Worm (Caenorhabditis elegans) whole organism, late embryonic: Measurements from ENCODE around the gene C06B3.1.

Experiments used
- C08G9.2 ChIP-seq: sonication (generic microtip); optimal IDR thresholded peaks from 2 replicates; lab custom pipeline; 2016; ENCODE audit warnings: mild to moderate bottlenecking, missing genetic modification characterization, moderate library complexity, missing compliant biosample characterization
- C38D4.7 ChIP-seq: fragments of 200-800 bp; sonication (Bioruptor generic); optimal IDR thresholded peaks from 2 replicates; lab custom pipeline; 2018; ENCODE audit warnings: mild to moderate bottlenecking, missing genetic modification characterization, moderate library complexity, missing compliant biosample characterization
- K02D7.2 ChIP-seq: sonication (generic microtip); optimal IDR thresholded peaks from 2 replicates; lab custom pipeline; 2017; ENCODE audit warnings: mild to moderate bottlenecking, missing genetic modification characterization, missing compliant biosample characterization
- K09A11.1 ChIP-seq: sonication (generic microtip); optimal IDR thresholded peaks from 2 replicates; lab custom pipeline; 2017; ENCODE audit warnings: antibody characterized with exemption, mild to moderate bottlenecking, missing genetic modification characterization, missing compliant biosample characterization; ENCODE audit not compliant: insufficient read depth
- ceh-14 ChIP-seq: sonication (generic microtip); optimal IDR thresholded peaks from 2 replicates; lab custom pipeline; 2016; ENCODE audit warnings: missing genotype, missing genetic modification characterization, missing compliant biosample characterization
- ceh-18 ChIP-seq: sonication (generic microtip); optimal IDR thresholded peaks from 2 replicates; lab custom pipeline; 2016; ENCODE audit warnings: missing genetic modification characterization, missing compliant biosample characterization
- ceh-19 ChIP-seq: fragments of 200-800 bp; sonication (Bioruptor generic); optimal IDR thresholded peaks from 2 replicates; lab custom pipeline; 2018; ENCODE audit warnings: mild to moderate bottlenecking, missing genetic modification characterization, missing compliant biosample characterization
- ceh-30 ChIP-seq: fragments of 150-350 bp; optimal IDR thresholded peaks from 2 replicates; lab custom pipeline; 2014; ENCODE audit warnings: missing biosample characterization, missing genetic modification characterization
- ceh-31 ChIP-seq: sonication (generic microtip); optimal IDR thresholded peaks from 2 replicates; lab custom pipeline; 2016; ENCODE audit warnings: missing genetic modification characterization, missing compliant biosample characterization
- ceh-45 ChIP-seq: fragments of 200-800 bp; sonication (Bioruptor generic); IDR thresholded peaks from 2 replicates; pipeline ENCODE4 v1.3.6; 2022; ENCODE audit warnings: missing genetic modification reagents, missing genetic modification characterization, missing compliant biosample characterization
- dve-1 ChIP-seq: sonication (generic microtip); optimal IDR thresholded peaks from 2 replicates; lab custom pipeline; 2017; ENCODE audit warnings: antibody characterized with exemption, mild to moderate bottlenecking, missing genetic modification characterization, missing compliant biosample characterization
- elt-2 ChIP-seq: sonication (generic microtip); optimal IDR thresholded peaks from 2 replicates; lab custom pipeline; 2016; ENCODE audit warnings: missing genetic modification reagents, missing genetic modification characterization, missing compliant biosample characterization
- elt-4 ChIP-seq: sonication (generic microtip); optimal IDR thresholded peaks from 2 replicates; lab custom pipeline; 2016; ENCODE audit warnings: missing genetic modification characterization, missing compliant biosample characterization
- ets-4 ChIP-seq: sonication (generic microtip); optimal IDR thresholded peaks from 2 replicates; lab custom pipeline; 2016; ENCODE audit warnings: missing genetic modification characterization, missing compliant biosample characterization
- eyg-1 ChIP-seq: sonication (generic microtip); optimal IDR thresholded peaks from 2 replicates; lab custom pipeline; 2016; ENCODE audit warnings: missing genotype, missing genetic modification characterization, missing compliant biosample characterization
- fax-1 ChIP-seq: sonication (generic microtip); optimal IDR thresholded peaks from 2 replicates; lab custom pipeline; 2016; ENCODE audit warnings: missing genotype, missing genetic modification characterization, missing compliant biosample characterization
- gmeb-2 ChIP-seq: sonication (generic microtip); optimal IDR thresholded peaks from 2 replicates; lab custom pipeline; 2016; ENCODE audit warnings: missing genetic modification characterization, inconsistent platforms, missing compliant biosample characterization
- hlh-13 ChIP-seq: fragments of 200-800 bp; sonication (Bioruptor generic); optimal IDR thresholded peaks from 2 replicates; lab custom pipeline; 2018; ENCODE audit warnings: mild to moderate bottlenecking, missing genetic modification characterization, missing compliant biosample characterization
- hlh-30 ChIP-seq: sonication (generic microtip); optimal IDR thresholded peaks from 2 replicates; lab custom pipeline; 2017; ENCODE audit warnings: antibody characterized with exemption, missing genetic modification characterization, missing compliant biosample characterization; ENCODE audit not compliant: insufficient read depth
- hlh-8 ChIP-seq: sonication (generic microtip); optimal IDR thresholded peaks from 2 replicates; lab custom pipeline; 2016; ENCODE audit warnings: missing genotype, missing genetic modification characterization, missing compliant biosample characterization
- lim-6 ChIP-seq: sonication (generic microtip); optimal IDR thresholded peaks from 2 replicates; lab custom pipeline; 2016; ENCODE audit warnings: missing genetic modification characterization, missing compliant biosample characterization
- lin-11 ChIP-seq: fragments of 200-800 bp; sonication (Bioruptor generic); optimal IDR thresholded peaks from 2 replicates; lab custom pipeline; 2018; ENCODE audit warnings: mild to moderate bottlenecking, missing genetic modification characterization, missing compliant biosample characterization
- mec-3 ChIP-seq: sonication (generic microtip); optimal IDR thresholded peaks from 2 replicates; lab custom pipeline; 2016; ENCODE audit warnings: borderline replicate concordance, missing genetic modification characterization, missing compliant biosample characterization
- nfya-1 ChIP-seq: sonication (generic microtip); optimal IDR thresholded peaks from 2 replicates; lab custom pipeline; 2017; ENCODE audit warnings: missing genetic modification characterization, mild to moderate bottlenecking, missing compliant biosample characterization, antibody characterized with exemption, moderate library complexity
- npax-4 ChIP-seq: sonication (generic microtip); optimal IDR thresholded peaks from 2 replicates; lab custom pipeline; 2016; ENCODE audit warnings: missing genetic modification characterization, missing compliant biosample characterization
- pat-9 ChIP-seq: fragments of 200-800 bp; sonication (Bioruptor generic); optimal IDR thresholded peaks from 2 replicates; lab custom pipeline; 2018; ENCODE audit warnings: mild to moderate bottlenecking, missing genetic modification characterization, moderate library complexity, missing compliant biosample characterization
- sox-2 ChIP-seq: fragments of 200-800 bp; sonication (Bioruptor generic); IDR thresholded peaks from 2 replicates; pipeline ENCODE4 v1.3.6; 2022; ENCODE audit warnings: missing genetic modification reagents, missing genetic modification characterization, missing compliant biosample characterization
- syd-9 ChIP-seq: sonication (generic microtip); optimal IDR thresholded peaks from 2 replicates; lab custom pipeline; 2016; ENCODE audit warnings: mild to moderate bottlenecking, missing genetic modification characterization, moderate library complexity, missing compliant biosample characterization
- tbx-2 ChIP-seq: sonication (generic microtip); optimal IDR thresholded peaks from 2 replicates; lab custom pipeline; 2016; ENCODE audit warnings: missing genetic modification characterization, missing compliant biosample characterization
- ttx-3 ChIP-seq: sonication (generic microtip); optimal IDR thresholded peaks from 2 replicates; lab custom pipeline; 2016; ENCODE audit warnings: missing genetic modification reagents, missing genetic modification characterization, missing compliant biosample characterization
- unc-55 ChIP-seq: sonication (generic microtip); optimal IDR thresholded peaks from 2 replicates; lab custom pipeline; 2017; ENCODE audit warnings: missing biosample characterization, missing genetic modification reagents, missing genetic modification characterization
- unc-86 ChIP-seq: sonication (generic microtip); optimal IDR thresholded peaks from 2 replicates; lab custom pipeline; 2016; ENCODE audit warnings: missing genetic modification characterization, missing compliant biosample characterization
- zip-5 ChIP-seq: sonication (generic microtip); optimal IDR thresholded peaks from 2 replicates; lab custom pipeline; 2016; ENCODE audit warnings: missing genetic modification characterization, missing compliant biosample characterization
- ztf-16 ChIP-seq: sonication (generic microtip); optimal IDR thresholded peaks from 2 replicates; lab custom pipeline; 2017; ENCODE audit warnings: missing genetic modification characterization, missing compliant biosample characterization

Gene C06B3.1

DNA sequence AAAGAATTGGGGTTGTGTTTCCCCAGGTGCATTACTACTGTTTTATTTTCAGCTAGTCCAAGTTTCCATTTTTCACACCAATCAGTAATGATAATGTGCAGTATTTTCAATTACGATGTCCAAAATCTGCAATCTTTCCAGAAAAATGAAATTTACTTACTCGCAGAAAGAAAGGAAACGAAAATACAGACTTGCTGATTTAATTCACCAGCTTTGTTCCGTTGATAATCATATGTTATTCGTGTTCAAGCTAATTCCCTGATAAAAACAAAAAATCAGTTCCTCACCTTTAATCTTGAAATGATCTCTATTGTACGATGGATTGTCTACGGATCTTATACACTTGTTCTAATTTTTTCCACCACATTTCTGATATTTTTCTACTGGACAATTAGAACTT is 21.3 kb downstream of the C06B3.1 start, which contains the start of gene srxa-11:
TSS of gene srxa-11 (plus strand) at position 301 of the 400 bp plus-strand sequence.
- no peak for TF ChIP-seq hlh-30 (tag; lab: Kevin White, UChicago)
- TF ChIP-seq eyg-1 (tag; lab: Kevin White, UChicago), result no peak
- TF ChIP-seq K09A11.1 (tag; lab: Kevin White, UChicago), result no peak
- no peak for TF ChIP-seq hlh-13 (GFP tag; lab: Kevin White, UChicago)
- TF ChIP-seq nfya-1 (tag; lab: Kevin White, UChicago), result no peak
- TF ChIP-seq ztf-16 (tag; lab: Kevin White, UChicago), result no peak
- TF ChIP-seq gmeb-2 (tag; lab: Kevin White, UChicago), result no peak
- TF ChIP-seq ceh-30 (tag; lab: Kevin White, UChicago), result no peak
- TF ChIP-seq ceh-14 (tag; lab: Kevin White, UChicago), result no peak
- TF ChIP-seq elt-2 (tag; lab: Kevin White, UChicago), result no peak
- TF ChIP-seq C08G9.2 (tag; lab: Kevin White, UChicago), result no peak
- TF ChIP-seq sox-2 (GFP tag; lab: Robert Waterston, UW), result no peak

- TF ChIP-seq gmeb-2 (tag; lab: Kevin White, UChicago), result no peak
- no peak for TF ChIP-seq tbx-2
- no peak for TF ChIP-seq ceh-19 (GFP tag; lab: Kevin White, UChicago)
- no peak for TF ChIP-seq lim-6
- no peak for TF ChIP-seq ets-4
- no peak for TF ChIP-seq dve-1 (tag; lab: Kevin White, UChicago)
- no peak for TF ChIP-seq C08G9.2 (tag; lab: Kevin White, UChicago)
- TF ChIP-seq syd-9 (tag; lab: Kevin White, UChicago), result no peak
- TF ChIP-seq unc-86 (tag; lab: Kevin White, UChicago), result no peak
- no peak for TF ChIP-seq nfya-1 (tag; lab: Kevin White, UChicago)
- no peak for TF ChIP-seq zip-5 (tag; lab: Kevin White, UChicago)
- no peak for TF ChIP-seq pat-9 (tag; lab: Kevin White, UChicago)
- TF ChIP-seq K02D7.2 (tag; lab: Kevin White, UChicago), result no peak
- TF ChIP-seq hlh-8 (tag; lab: Kevin White, UChicago), result no peak
- TF ChIP-seq C38D4.7 (GFP tag; lab: Kevin White, UChicago), result no peak
- TF ChIP-seq elt-4 (tag; lab: Kevin White, UChicago), result no peak
- no peak for TF ChIP-seq ttx-3
These were observed 23.8 kb downstream of the C06B3.1 start, which contains the start of gene srxa-12 for ce11 chrV:13926398-13926797. srxa-12 (plus strand) TSS chrV:13926698.

ce11 chrV:13929503-13929902 is 26.9 kb downstream of the C06B3.1 start, which contains the start of gene srxa-13:
srxa-13 (plus strand) TSS chrV:13929803.
- no peak for TF ChIP-seq npax-4 (tag; lab: Kevin White, UChicago)
- no peak for TF ChIP-seq unc-55 (GFP tag; lab: Kevin White, UChicago)
- no peak for TF ChIP-seq zip-5 (tag; lab: Kevin White, UChicago)
- no peak for TF ChIP-seq ttx-3
- no peak for TF ChIP-seq unc-86 (tag; lab: Kevin White, UChicago)
- no peak for TF ChIP-seq ceh-31 (tag; lab: Kevin White, UChicago)
- TF ChIP-seq, all 69 proteins: peak for 0

DNA sequence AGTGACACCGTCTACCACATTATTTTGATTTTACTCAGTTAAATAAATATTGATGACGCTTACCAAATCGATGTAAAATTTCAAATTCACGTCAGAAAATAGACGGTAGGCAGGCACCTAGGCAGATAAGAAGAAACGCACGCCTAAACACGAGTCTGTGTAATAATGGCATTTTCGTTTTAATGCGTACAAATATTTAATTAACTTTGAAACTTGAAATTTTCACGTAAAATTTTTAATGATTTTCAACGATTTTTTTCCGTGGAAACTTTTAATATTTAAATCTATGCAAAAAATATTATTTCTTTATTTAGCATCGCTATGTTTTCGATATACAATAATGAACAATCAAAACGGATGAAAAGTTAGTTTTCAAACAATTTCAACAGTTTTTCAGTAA is 28.6 kb downstream of the C06B3.1 start, which contains the start of gene C06B3.16:
TSS of gene C06B3.16 (plus strand) at position 301 of the 400 bp plus-strand sequence.
- TF ChIP-seq ceh-18 (tag; lab: Kevin White, UChicago) (no peak), nfya-1 (tag; lab: Kevin White, UChicago) (no peak), zip-5 (tag; lab: Kevin White, UChicago) (no peak), fax-1 (tag; lab: Kevin White, UChicago) (no peak), hlh-8 (tag; lab: Kevin White, UChicago) (no peak), tbx-2 (no peak), K09A11.1 (tag; lab: Kevin White, UChicago) (no peak), ceh-45 (GFP tag; lab: Robert Waterston, UW) (no peak), mec-3 (no peak), lin-11 (no peak)
